Worm (Caenorhabditis elegans) whole organism, L4/young adult: Measurements from ENCODE around the gene idpb-4.

ENCODE experiments used
- W03F9.2 ChIP-seq: fragments of 150-350 bp; optimal IDR thresholded peaks from 2 replicates; lab custom pipeline; 2014; ENCODE audit warnings: missing biosample characterization, missing genetic modification characterization
- dao-5 ChIP-seq: sonication (generic microtip); optimal IDR thresholded peaks from 2 replicates; lab custom pipeline; 2016; ENCODE audit warnings: missing genotype, missing genetic modification characterization, moderate library complexity, missing compliant biosample characterization
- him-1 ChIP-seq: sonication (generic microtip); optimal IDR thresholded peaks from 2 replicates; lab custom pipeline; 2016; ENCODE audit warnings: missing genotype, missing genetic modification reagents, missing genetic modification characterization, missing compliant biosample characterization

DNA sequence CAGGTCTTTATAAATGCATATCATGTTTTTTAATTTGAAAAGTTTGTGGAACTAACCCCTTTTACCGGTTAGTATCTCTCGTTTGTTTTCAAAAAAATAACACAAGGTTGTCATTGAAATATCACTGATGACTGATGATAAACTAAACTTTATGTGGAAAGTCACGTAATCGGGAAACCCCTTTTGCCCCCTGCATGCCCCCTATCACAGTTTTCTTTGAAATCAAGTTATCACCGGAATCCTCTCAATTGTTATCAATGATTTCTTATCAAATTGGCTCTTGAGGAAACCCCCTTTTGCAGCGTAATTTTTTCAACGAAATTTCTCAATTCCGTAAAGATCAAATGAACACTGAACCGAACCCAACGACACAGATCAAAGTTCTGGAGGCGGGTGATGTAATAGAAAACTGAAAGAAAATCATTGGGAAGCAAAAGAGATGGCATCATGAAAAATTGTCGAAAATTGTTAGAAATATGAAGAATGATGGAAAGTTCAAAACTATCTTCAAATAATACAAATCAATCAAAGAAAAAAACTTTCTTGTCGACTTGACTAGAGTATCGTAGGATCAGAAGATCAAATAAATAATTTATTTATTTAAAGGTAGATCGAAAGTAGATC is 3.1 kb upstream of the idpb-4 start:
- no peak for TF ChIP-seq him-1 (tag; lab: Kevin White, UChicago)
- no peak for TF ChIP-seq dao-5 (tag; lab: Kevin White, UChicago)
- no peak for TF ChIP-seq W03F9.2 (tag; lab: Kevin White, UChicago)
